Fruit fly (Drosophila melanogaster) whole organism, embryonic: ENCODE measurements around the gene eco.

ENCODE experiments used
- Adf1 ChIP-seq: fragments of 200-800 bp; sonication (Bioruptor generic); IDR thresholded peaks from 2 replicates; pipeline ENCODE4 v1.3.6; 2022; ENCODE audit warnings: missing biosample characterization, missing genetic modification characterization
- Bgb ChIP-seq: fragments of 200-800 bp; sonication (Bioruptor generic); IDR thresholded peaks from 2 replicates; pipeline ENCODE4 v1.3.6; 2022; ENCODE audit warnings: missing biosample characterization, missing genetic modification characterization; ENCODE audit not compliant: partially characterized antibody
- CG10209 ChIP-seq: fragments of 200-800 bp; sonication (Bioruptor generic); optimal IDR thresholded peaks from 3 replicates; lab custom pipeline; 2017; ENCODE audit warnings: missing biosample characterization, mild to moderate bottlenecking, missing genetic modification characterization, missing genetic modification reagents
- CG10366 ChIP-seq: fragments of 200-800 bp; sonication (Bioruptor generic); IDR thresholded peaks from 2 replicates; pipeline ENCODE4 v1.3.6; 2022; ENCODE audit warnings: missing biosample characterization, missing genetic modification characterization
- CG12155 ChIP-seq: fragments of 200-800 bp; sonication (Bioruptor generic); optimal IDR thresholded peaks from 3 replicates; lab custom pipeline; 2016; ENCODE audit warnings: missing biosample characterization, missing genetic modification characterization
- CG12299 ChIP-seq: fragments of 200-800 bp; sonication (Bioruptor generic); optimal IDR thresholded peaks from 2 replicates; lab custom pipeline; 2018; ENCODE audit warnings: missing biosample characterization, mild to moderate bottlenecking, missing genetic modification characterization
- CG1233 ChIP-seq: fragments of 200-800 bp; sonication (Bioruptor generic); optimal IDR thresholded peaks from 4 replicates; lab custom pipeline; 2018; ENCODE audit warnings: missing biosample characterization, mild to moderate bottlenecking, missing genetic modification characterization
- CG12942 ChIP-seq: fragments of 200-800 bp; sonication (Bioruptor generic); optimal IDR thresholded peaks from 3 replicates; lab custom pipeline; 2016; ENCODE audit warnings: missing biosample characterization, missing genetic modification characterization
- CG14014 ChIP-seq: fragments of 200-800 bp; sonication (Bioruptor generic); IDR thresholded peaks from 2 replicates; pipeline ENCODE4 v1.3.6; 2022; ENCODE audit warnings: missing biosample characterization, missing genetic modification characterization
- CG14860 ChIP-seq: fragments of 200-800 bp; sonication (Bioruptor generic); IDR thresholded peaks from 3 replicates; pipeline ENCODE4 v1.3.6; 2022; ENCODE audit warnings: missing biosample characterization, missing genetic modification characterization; ENCODE audit not compliant: partially characterized antibody
- CG15514 ChIP-seq: fragments of 200-800 bp; sonication (Bioruptor generic); optimal IDR thresholded peaks from 3 replicates; lab custom pipeline; 2017; ENCODE audit warnings: missing biosample characterization, missing genetic modification characterization, mild to moderate bottlenecking, moderate library complexity, missing genetic modification reagents
- CG16813 ChIP-seq: fragments of 200-800 bp; sonication (Bioruptor generic); IDR thresholded peaks from 3 replicates; pipeline ENCODE4 v1.3.6; 2022; ENCODE audit warnings: missing biosample characterization, missing genetic modification characterization; ENCODE audit not compliant: partially characterized antibody
- CG17186 ChIP-seq: fragments of 200-800 bp; sonication (Bioruptor generic); optimal IDR thresholded peaks from 3 replicates; lab custom pipeline; 2017; ENCODE audit warnings: missing biosample characterization, missing genetic modification reagents, missing genetic modification characterization
- CG17829 ChIP-seq: fragments of 200-800 bp; optimal IDR thresholded peaks from 2 replicates; lab custom pipeline; 2019; ENCODE audit warnings: missing biosample characterization, mild to moderate bottlenecking, missing genetic modification characterization, moderate library complexity
- CG18599 ChIP-seq: fragments of 200-800 bp; sonication (Bioruptor generic); optimal IDR thresholded peaks from 3 replicates; lab custom pipeline; 2017; ENCODE audit warnings: missing biosample characterization, missing genetic modification characterization, mild to moderate bottlenecking, moderate library complexity, missing genetic modification reagents
- CG30431 ChIP-seq: fragments of 200-800 bp; sonication (Bioruptor generic); optimal IDR thresholded peaks from 2 replicates; lab custom pipeline; 2017; ENCODE audit warnings: missing biosample characterization, missing genetic modification characterization
- CG3065 ChIP-seq: fragments of 200-800 bp; sonication (Bioruptor generic); optimal IDR thresholded peaks from 2 replicates; lab custom pipeline; 2016; ENCODE audit warnings: missing biosample characterization, missing genetic modification characterization
- CG32532 ChIP-seq: fragments of 200-800 bp; sonication (Bioruptor generic); IDR thresholded peaks from 2 replicates; pipeline ENCODE4 v1.3.6; 2022; ENCODE audit warnings: missing biosample characterization, missing genetic modification characterization
- CG4282 ChIP-seq: fragments of 200-800 bp; sonication (Bioruptor generic); optimal IDR thresholded peaks from 2 replicates; lab custom pipeline; 2016; ENCODE audit warnings: missing biosample characterization, missing genetic modification characterization
- CG4360 ChIP-seq: fragments of 200-800 bp; sonication (Bioruptor generic); IDR thresholded peaks from 2 replicates; pipeline ENCODE4 v1.3.6; 2022; ENCODE audit warnings: missing biosample characterization, missing genetic modification characterization
- CG7839 ChIP-seq: fragments of 200-800 bp; sonication (Bioruptor generic); optimal IDR thresholded peaks from 3 replicates; lab custom pipeline; 2018; ENCODE audit warnings: missing biosample characterization, mild to moderate bottlenecking, missing genetic modification characterization, moderate library complexity
- CG7987 ChIP-seq: fragments of 200-800 bp; sonication (Bioruptor generic); optimal IDR thresholded peaks from 2 replicates; lab custom pipeline; 2018; ENCODE audit warnings: missing biosample characterization, mild to moderate bottlenecking, missing genetic modification characterization, moderate library complexity
- CG8281 ChIP-seq: fragments of 200-800 bp; sonication (Bioruptor generic); optimal IDR thresholded peaks from 2 replicates; lab custom pipeline; 2018; ENCODE audit warnings: missing biosample characterization, mild to moderate bottlenecking, missing genetic modification characterization, moderate library complexity
- CG8359 ChIP-seq: fragments of 200-800 bp; sonication (Bioruptor generic); optimal IDR thresholded peaks from 2 replicates; lab custom pipeline; 2017; ENCODE audit warnings: missing biosample characterization, mild to moderate bottlenecking, missing genetic modification characterization, borderline replicate concordance
- CG9932 ChIP-seq: fragments of 200-800 bp; sonication (Bioruptor generic); IDR thresholded peaks from 2 replicates; pipeline ENCODE4 v1.3.6; 2022; ENCODE audit warnings: missing biosample characterization, missing genetic modification characterization
- D19A ChIP-seq: fragments of 200-800 bp; optimal IDR thresholded peaks from 3 replicates; lab custom pipeline; 2019; ENCODE audit warnings: missing biosample characterization, mild to moderate bottlenecking, missing genetic modification characterization, moderate library complexity
- Ets97D ChIP-seq: fragments of 200-800 bp; sonication (Bioruptor generic); optimal IDR thresholded peaks from 3 replicates; lab custom pipeline; 2016; ENCODE audit warnings: missing biosample characterization, missing genetic modification characterization
- HmgD ChIP-seq: fragments of 200-800 bp; sonication (Bioruptor generic); optimal IDR thresholded peaks from 3 replicates; lab custom pipeline; 2016; ENCODE audit warnings: missing biosample characterization, missing genetic modification characterization
- Hmx ChIP-seq: fragments of 200-800 bp; sonication (Bioruptor generic); optimal IDR thresholded peaks from 2 replicates; lab custom pipeline; 2016; ENCODE audit warnings: missing biosample characterization, missing genetic modification characterization
- NC2β ChIP-seq: fragments of 200-800 bp; sonication (Bioruptor generic); optimal IDR thresholded peaks from 2 replicates; lab custom pipeline; 2016; ENCODE audit warnings: missing biosample characterization, missing genetic modification characterization
- Oli ChIP-seq: fragments of 200-800 bp; sonication (Bioruptor generic); optimal IDR thresholded peaks from 2 replicates; lab custom pipeline; 2018; ENCODE audit warnings: missing biosample characterization, mild to moderate bottlenecking, missing genetic modification characterization, moderate library complexity
- Scr ChIP-seq: fragments of 200-800 bp; sonication (Bioruptor generic); IDR thresholded peaks from 2 replicates; pipeline ENCODE4 v1.3.6; 2022; ENCODE audit warnings: missing biosample characterization, missing genetic modification characterization; ENCODE audit not compliant: partially characterized antibody
- Side ChIP-seq: fragments of 200-800 bp; sonication (Bioruptor generic); optimal IDR thresholded peaks from 2 replicates; lab custom pipeline; 2016; ENCODE audit warnings: missing biosample characterization, missing genetic modification characterization
- Sry-β ChIP-seq: fragments of 200-800 bp; sonication (Bioruptor generic); optimal IDR thresholded peaks from 2 replicates; lab custom pipeline; 2018; ENCODE audit warnings: missing biosample characterization, mild to moderate bottlenecking, missing genetic modification characterization, moderate library complexity
- az2 ChIP-seq: fragments of 200-800 bp; sonication (Bioruptor generic); optimal IDR thresholded peaks from 3 replicates; lab custom pipeline; 2016; ENCODE audit warnings: missing biosample characterization, missing genetic modification characterization
- br ChIP-seq: fragments of >200 bp; optimal IDR thresholded peaks from 2 replicates; lab custom pipeline; 2017
- cad ChIP-seq: fragments of >200 bp; optimal IDR thresholded peaks from 2 replicates; lab custom pipeline; 2017; ENCODE audit warnings: missing biosample characterization, missing genetic modification characterization
- esg ChIP-seq: fragments of 200-800 bp; sonication (Bioruptor generic); conservative IDR thresholded peaks from 2 replicates; pipeline ENCODE4 v1.3.6; 2022; ENCODE audit warnings: missing biosample characterization, missing genetic modification characterization
- jing ChIP-seq: fragments of 200-800 bp; sonication (Bioruptor generic); optimal IDR thresholded peaks from 2 replicates; lab custom pipeline; 2018; ENCODE audit warnings: missing biosample characterization, mild to moderate bottlenecking, missing genetic modification characterization
- kni ChIP-seq: fragments of 200-800 bp; sonication (Bioruptor generic); optimal IDR thresholded peaks from 3 replicates; lab custom pipeline; 2017; ENCODE audit warnings: mild to moderate bottlenecking, missing biosample characterization, missing genetic modification reagents, missing genetic modification characterization
- lola ChIP-seq, 3 experiments: fragments of >200 bp in 2 of 3; fragments of 200-800 bp in 1 of 3; sonication (Bioruptor generic) in 1 of 3; optimal IDR thresholded peaks; 2 replicates each; lab custom pipeline; 2017 to 2019; ENCODE audit warnings: missing biosample characterization in 3 of 3, missing genetic modification characterization in 3 of 3, mild to moderate bottlenecking in 1 of 3, moderate library complexity in 1 of 3
- mam ChIP-seq: fragments of 200-800 bp; sonication (Bioruptor generic); optimal IDR thresholded peaks from 3 replicates; lab custom pipeline; 2016; ENCODE audit warnings: missing biosample characterization, missing genetic modification characterization
- nmo ChIP-seq: fragments of 200-800 bp; sonication (Bioruptor generic); optimal IDR thresholded peaks from 2 replicates; lab custom pipeline; 2018; ENCODE audit warnings: missing biosample characterization, mild to moderate bottlenecking, missing genetic modification characterization, moderate library complexity
- pita ChIP-seq: fragments of 200-800 bp; sonication (Bioruptor generic); optimal IDR thresholded peaks from 2 replicates; lab custom pipeline; 2017; ENCODE audit warnings: missing biosample characterization, mild to moderate bottlenecking, missing genetic modification characterization
- shn ChIP-seq: fragments of 200-800 bp; sonication (Bioruptor generic); optimal IDR thresholded peaks from 3 replicates; lab custom pipeline; 2016; ENCODE audit warnings: missing biosample characterization, missing genetic modification characterization
- slou ChIP-seq: fragments of 200-800 bp; sonication (Bioruptor generic); optimal IDR thresholded peaks from 3 replicates; lab custom pipeline; 2016; ENCODE audit warnings: missing biosample characterization, missing genetic modification characterization
- ssp ChIP-seq: fragments of 200-800 bp; sonication (Bioruptor generic); IDR thresholded peaks from 2 replicates; pipeline ENCODE4 v1.3.6; 2022; ENCODE audit warnings: missing biosample characterization, missing genetic modification characterization
- tap ChIP-seq: fragments of 200-800 bp; optimal IDR thresholded peaks from 3 replicates; lab custom pipeline; 2019; ENCODE audit warnings: missing biosample characterization, mild to moderate bottlenecking, missing genetic modification characterization, moderate library complexity
- vfl ChIP-seq: fragments of 200-800 bp; sonication (Bioruptor generic); optimal IDR thresholded peaks from 2 replicates; lab custom pipeline; 2016; ENCODE audit warnings: missing biosample characterization, missing genetic modification characterization
- zfh2 ChIP-seq: fragments of 200-800 bp; sonication (Bioruptor generic); optimal IDR thresholded peaks from 2 replicates; lab custom pipeline; 2016; ENCODE audit warnings: missing biosample characterization, missing genetic modification characterization

Gene eco

dm6 chr3L:7381359-7381976, 42.3 kb upstream of the eco start, which contains the start of the genes SMSr and smid (continued):
- TF ChIP-seq CG14860 (GFP tag; lab: Robert Waterston, UW) (peak; percentile 90), esg (GFP tag; lab: Robert Waterston, UW) (no peak), Sry-β (peak; percentile 25), slou (GFP tag; lab: Kevin White, UChicago) (peak; percentile 23), CG12942 (GFP tag; lab: Kevin White, UChicago) (peak; percentile 54), zfh2 (GFP tag; lab: Kevin White, UChicago) (peak; percentile 68), CG30431 (GFP tag; lab: Kevin White, UChicago) (no peak), az2 (GFP tag; lab: Kevin White, UChicago) (peak; percentile 45), CG8281 (tag; lab: Kevin White, UChicago) (no peak), tap (tag; lab: Kevin White, UChicago) (no peak), CG3065 (GFP tag; lab: Kevin White, UChicago) (peak; percentile 4), CG10366 (peak; percentile 46; the same call in 1 of the 2 replicates), CG16813 (GFP tag; lab: Robert Waterston, UW) (peak; percentile 91), nmo (GFP tag; lab: Kevin White, UChicago) (peak; percentile 85), D19A (tag; lab: Kevin White, UChicago) (no peak), CG12299 (tag; lab: Kevin White, UChicago) (no peak), CG14014 (GFP tag; lab: Robert Waterston, UW) (no peak; the same call in 1 of the 2 replicates), CG12155 (peak; percentile 64), CG7839 (tag; lab: Kevin White, UChicago) (peak; percentile 66), CG15514 (GFP tag; lab: Kevin White, UChicago) (peak; percentile 62), HmgD (GFP tag; lab: Kevin White, UChicago) (no peak), Ets97D (GFP tag; lab: Kevin White, UChicago) (peak; percentile 70), CG17186 (GFP tag; lab: Kevin White, UChicago) (peak; percentile 9), CG17829 (tag; lab: Kevin White, UChicago) (peak; percentile 77), vfl (peak; percentile 42), lola (GFP tag; optimal IDR thresholded peaks at IDR 0.05; lab: Kevin White, UChicago) (peak in 2 of 3 experiments; percentile 61 to 65), Hmx (no peak), cad (GFP tag; lab: Kevin White, UChicago) (no peak), CG10209 (GFP tag; lab: Kevin White, UChicago) (peak; percentile 53), Oli (peak; percentile 46), CG4360 (GFP tag; lab: Robert Waterston, UW) (no peak), CG32532 (GFP tag; lab: Robert Waterston, UW) (peak; percentile 70), CG18599 (peak; percentile 67), CG7987 (GFP tag; lab: Kevin White, UChicago) (peak; percentile 26), shn (peak; percentile 35), NC2β (peak; percentile 53), CG9932 (GFP tag; lab: Robert Waterston, UW) (peak; percentile 80), jing (GFP tag; lab: Kevin White, UChicago) (no peak), kni (GFP tag; lab: Kevin White, UChicago) (peak; percentile 47), CG4282 (no peak), pita (GFP tag; lab: Kevin White, UChicago) (no peak), Bgb (GFP tag; lab: Robert Waterston, UW) (peak; percentile 86), CG8359 (GFP tag; lab: Kevin White, UChicago) (no peak), CG1233 (no peak), ssp (GFP tag; lab: Robert Waterston, UW) (peak; percentile 95), Side (GFP tag; lab: Kevin White, UChicago) (no peak), Scr (GFP tag; lab: Robert Waterston, UW) (peak; percentile 92), mam (GFP tag; lab: Kevin White, UChicago) (peak; percentile 66), Adf1 (GFP tag; lab: Robert Waterston, UW) (peak; percentile 43), br (no peak)
